Worm (Caenorhabditis elegans): ENCODE data around the gene T10C6.7.

Gene T10C6.7

ce11 chrV:16031571-16031970, at the start of gene T10C6.7:
T10C6.7 (minus strand) TSS chrV:16031713.
- TF ChIP-seq unc-62 (GFP tag; optimal IDR thresholded peaks at IDR 0.05) = no peak

ce11 chrV:16080678-16081077, 49.2 kb upstream of the T10C6.7 start:
- TF ChIP-seq unc-62 (GFP tag; optimal IDR thresholded peaks at IDR 0.05) = no peak

- TF ChIP-seq unc-62 (GFP tag; optimal IDR thresholded peaks at IDR 0.05) = no peak
Measured at ce11 chrV:16080039-16080438, 48.5 kb upstream of the T10C6.7 start.

DNA sequence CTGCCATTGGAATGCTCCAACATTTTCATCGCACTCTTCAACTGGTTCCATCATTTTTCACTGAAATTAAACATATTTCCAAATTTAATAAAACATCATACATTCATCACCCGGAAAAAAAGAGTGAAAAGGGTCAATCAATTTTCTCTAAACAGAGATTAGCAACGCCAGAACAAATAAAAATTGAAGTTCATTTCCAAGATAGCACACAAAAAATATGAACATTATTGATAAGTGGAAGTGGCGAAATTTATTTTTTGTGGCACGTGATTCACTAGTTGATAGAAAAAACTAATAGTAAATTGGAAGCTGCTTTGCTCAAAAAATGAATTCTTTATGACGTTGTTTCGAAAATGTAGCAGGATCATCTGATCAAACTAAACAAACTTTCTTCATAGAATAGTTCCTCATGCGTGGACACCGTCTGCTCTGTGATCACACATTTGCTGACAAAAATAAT, 43.8 kb upstream of the T10C6.7 start, which contains the start of the genes F14H3.12 and srj-29:
Gene F14H3.12 (minus strand): TSS at position 74 of the 460 bp plus-strand sequence.
Gene srj-29 (plus strand): TSS at position 410 of the 460 bp plus-strand sequence.
- TF ChIP-seq unc-62 (GFP tag; optimal IDR thresholded peaks at IDR 0.05) = no peak

DNA sequence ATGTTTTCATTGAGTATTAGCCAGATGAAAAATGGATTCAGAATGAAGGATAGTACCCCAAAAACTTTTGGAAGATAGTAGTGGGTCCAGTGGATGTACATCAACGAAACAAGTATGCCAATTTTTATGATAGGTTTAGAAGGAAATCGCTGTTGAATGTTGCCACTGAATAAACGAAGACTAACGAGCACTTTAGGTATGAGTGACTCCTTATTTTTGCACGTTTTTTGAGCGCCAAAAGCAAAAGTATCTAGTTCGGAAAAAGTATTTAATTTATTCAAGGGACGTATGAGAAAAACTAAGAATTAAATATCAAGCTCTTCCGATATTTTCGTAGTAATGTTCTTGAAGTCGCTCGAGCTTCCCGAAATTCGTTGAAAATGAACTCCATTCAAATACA, 42.3 kb upstream of the T10C6.7 start, which contains the start of gene srj-10:
Gene srj-10 (minus strand): TSS at position 101 of the 400 bp plus-strand sequence.
- TF ChIP-seq unc-62 (GFP tag; optimal IDR thresholded peaks at IDR 0.05) = no peak

DNA sequence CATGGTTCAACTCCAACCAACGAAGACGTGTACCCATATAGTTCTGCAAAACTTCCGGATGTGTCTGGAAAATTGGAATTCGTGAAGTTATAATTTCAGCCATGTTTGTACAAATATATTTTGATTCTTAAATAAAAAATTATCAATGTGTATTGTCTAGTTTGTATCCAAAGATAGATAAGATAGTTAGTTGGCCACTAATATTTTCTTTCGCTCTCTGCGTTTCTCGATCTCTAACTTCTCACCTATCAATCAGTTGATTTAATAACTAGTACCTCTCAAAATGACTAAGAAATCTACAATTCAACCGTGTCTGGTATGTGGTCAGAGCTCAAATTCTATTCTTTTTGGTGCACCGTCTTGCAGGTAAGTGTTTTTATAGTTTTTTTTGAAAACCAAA, 39.7 kb upstream of the T10C6.7 start, which contains the start of gene nhr-176:
Gene nhr-176 (plus strand): TSS at position 159 of the 400 bp plus-strand sequence.
- no peak for TF ChIP-seq unc-62 (GFP tag; optimal IDR thresholded peaks at IDR 0.05)

DNA sequence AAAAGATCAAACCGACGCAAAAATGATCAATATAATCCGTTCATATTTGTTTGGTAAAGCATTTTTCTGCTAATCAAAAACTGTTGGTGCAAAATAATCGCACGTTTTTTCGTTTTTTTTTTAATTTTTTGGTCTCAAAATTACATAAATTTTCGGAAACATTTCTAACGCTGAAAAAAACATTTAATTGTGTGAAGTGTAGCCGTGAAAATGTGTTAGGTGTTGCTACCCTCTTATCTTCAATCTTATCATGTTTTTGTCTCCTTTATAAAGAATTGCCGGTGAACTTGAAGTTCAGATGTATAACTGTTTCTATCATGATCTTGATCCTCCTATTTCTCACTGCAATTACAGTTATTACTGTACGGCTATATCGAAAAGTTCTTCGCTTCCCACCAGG, 37.4 kb upstream of the T10C6.7 start, which contains the start of gene cyp-35D1:
Gene cyp-35D1 (plus strand): TSS at position 301 of the 400 bp plus-strand sequence.
- no peak for TF ChIP-seq unc-62 (GFP tag; optimal IDR thresholded peaks at IDR 0.05)

DNA sequence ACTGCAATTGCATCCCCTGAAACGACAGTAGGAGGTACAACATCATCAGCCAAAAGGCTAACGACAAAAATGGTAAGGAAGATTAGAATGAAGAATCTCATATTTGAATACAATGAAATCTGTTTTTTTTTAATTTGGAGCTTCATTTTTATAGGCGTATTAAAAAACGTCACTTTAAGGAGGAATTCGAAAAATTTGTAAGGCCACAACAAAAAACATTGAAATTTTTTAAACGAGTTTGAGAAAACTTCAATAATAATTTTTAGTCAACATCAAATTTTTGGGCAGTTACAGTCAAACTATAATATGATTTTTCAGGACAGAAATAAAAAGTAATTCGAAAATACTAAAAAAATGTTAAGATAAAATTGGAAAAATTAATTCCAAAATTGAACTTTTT, 31.3 kb upstream of the T10C6.7 start, which contains the start of gene F14H3.14:
Gene F14H3.14 (minus strand): TSS at position 101 of the 400 bp plus-strand sequence.
- no peak for TF ChIP-seq unc-62 (GFP tag; optimal IDR thresholded peaks at IDR 0.05)

- no peak for TF ChIP-seq unc-62 (GFP tag; optimal IDR thresholded peaks at IDR 0.05)
Measured at ce11 chrV:16061993-16062392, 30.5 kb upstream of the T10C6.7 start, which contains the start of gene fbxa-100. fbxa-100 (minus strand) TSS chrV:16062093.

- no peak for TF ChIP-seq unc-62 (GFP tag; optimal IDR thresholded peaks at IDR 0.05)
Measured at ce11 chrV:16060135-16060534, 28.6 kb upstream of the T10C6.7 start, which contains the start of gene F14H3.15. F14H3.15 (minus strand) TSS chrV:16060235.

DNA sequence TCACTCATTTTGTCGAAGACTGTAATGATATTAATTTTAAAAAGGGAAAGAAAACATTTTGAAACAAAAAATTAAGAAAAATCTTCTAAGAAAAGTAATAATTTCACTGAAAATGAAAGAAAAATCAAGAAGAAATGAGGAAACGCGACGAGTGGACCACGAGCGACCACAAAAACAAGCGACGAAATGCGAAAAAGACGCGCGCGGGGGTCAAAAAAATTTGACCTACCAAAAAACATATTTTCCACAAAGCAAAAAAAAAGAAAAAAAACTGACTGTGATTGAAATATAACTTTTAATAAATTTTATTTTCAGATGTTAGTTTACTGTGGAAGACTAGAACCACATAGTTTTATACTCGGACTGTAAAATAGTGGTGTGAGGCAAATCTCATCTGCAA, 27.4 kb upstream of the T10C6.7 start, which contains the start of gene F14H3.6:
Gene F14H3.6 (minus strand): TSS at position 22 of the 400 bp plus-strand sequence.
- TF ChIP-seq unc-62 (GFP tag; optimal IDR thresholded peaks at IDR 0.05) = no peak

DNA sequence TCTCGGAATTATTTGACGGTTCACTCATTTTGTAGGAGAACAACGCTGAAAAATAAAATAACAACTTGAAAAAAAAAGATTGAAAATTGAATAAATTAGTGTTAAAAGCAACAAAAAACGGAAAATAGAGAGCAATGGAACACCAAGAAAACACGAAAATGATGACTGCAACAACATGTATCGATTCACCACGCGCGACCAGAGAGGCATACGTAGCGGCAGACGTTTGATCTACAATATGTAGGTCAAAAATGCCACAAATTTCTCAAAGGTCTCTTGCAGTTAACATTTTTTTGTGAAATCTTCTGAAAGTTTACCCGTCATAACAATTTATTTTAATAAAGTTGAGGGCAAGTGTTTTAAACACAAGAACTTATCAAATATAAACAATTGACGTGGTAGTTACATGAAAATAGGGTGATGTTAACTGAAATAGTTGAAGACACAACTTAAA, 25.5 kb upstream of the T10C6.7 start, which contains the start of gene F14H3.5:
Gene F14H3.5 (minus strand): TSS at position 51 of the 454 bp plus-strand sequence.
- TF ChIP-seq unc-62 (GFP tag; optimal IDR thresholded peaks at IDR 0.05) = no peak

- TF ChIP-seq unc-62 (GFP tag; optimal IDR thresholded peaks at IDR 0.05) = no peak
Measured at ce11 chrV:16055031-16055430, 23.5 kb upstream of the T10C6.7 start, which contains the start of gene F14H3.4. F14H3.4 (minus strand) TSS chrV:16055072.

ce11 chrV:16053373-16053772, 21.9 kb upstream of the T10C6.7 start, which contains the start of gene F14H3.3:
F14H3.3 (minus strand) TSS chrV:16053473.
- TF ChIP-seq unc-62 (GFP tag; optimal IDR thresholded peaks at IDR 0.05) = no peak

DNA sequence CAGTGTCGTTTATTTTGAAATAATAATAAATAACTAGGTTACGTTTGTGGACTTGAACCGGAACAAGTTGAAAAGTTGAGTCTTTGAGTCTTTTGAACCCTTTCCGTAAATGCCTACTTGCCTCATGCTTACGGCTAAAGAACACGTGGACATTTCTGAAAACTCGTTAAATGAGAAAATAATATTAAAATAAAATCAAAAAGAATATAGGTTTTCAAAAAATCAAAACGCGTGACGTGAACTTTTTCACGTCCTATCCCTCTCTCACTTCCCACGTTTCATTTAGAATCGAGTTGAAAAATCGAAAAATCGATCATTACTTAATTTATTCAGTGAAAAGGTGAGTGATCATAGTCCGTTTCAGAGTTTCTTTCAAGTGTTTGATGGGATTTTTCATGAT, 17.7 kb upstream of the T10C6.7 start, which contains the start of gene best-12:
Gene best-12 (plus strand): TSS at position 301 of the 400 bp plus-strand sequence.
- TF ChIP-seq unc-62 (GFP tag; optimal IDR thresholded peaks at IDR 0.05) = no peak

- no peak for TF ChIP-seq unc-62 (GFP tag; optimal IDR thresholded peaks at IDR 0.05)
Measured at ce11 chrV:16047508-16047907, 16.0 kb upstream of the T10C6.7 start, which contains the start of gene str-198. str-198 (plus strand) TSS chrV:16047808.

ce11 chrV:16047052-16047451, 15.5 kb upstream of the T10C6.7 start:
- no peak for TF ChIP-seq unc-62 (GFP tag; optimal IDR thresholded peaks at IDR 0.05)
